Fruit fly (Drosophila melanogaster) whole organism, embryonic: ENCODE data around the gene retm.

Experiments
- Asciz ChIP-seq: fragments of 200-800 bp; sonication (Bioruptor generic); optimal IDR thresholded peaks from 2 replicates; lab custom pipeline; 2017; ENCODE audit warnings: missing biosample characterization, mild to moderate bottlenecking, missing genetic modification characterization, missing genetic modification reagents
- CG10267 ChIP-seq: fragments of 200-800 bp; sonication (Bioruptor generic); optimal IDR thresholded peaks from 2 replicates; lab custom pipeline; 2018; ENCODE audit warnings: missing biosample characterization, mild to moderate bottlenecking, missing genetic modification characterization, moderate library complexity
- CG12155 ChIP-seq: fragments of 200-800 bp; sonication (Bioruptor generic); optimal IDR thresholded peaks from 3 replicates; lab custom pipeline; 2016; ENCODE audit warnings: missing biosample characterization, missing genetic modification characterization
- CG12219 ChIP-seq: fragments of 200-800 bp; sonication (Bioruptor generic); optimal IDR thresholded peaks from 3 replicates; lab custom pipeline; 2018; ENCODE audit warnings: missing biosample characterization, mild to moderate bottlenecking, missing genetic modification characterization
- CG14860 ChIP-seq: fragments of 200-800 bp; sonication (Bioruptor generic); IDR thresholded peaks from 3 replicates; pipeline ENCODE4 v1.3.6; 2022; ENCODE audit warnings: missing biosample characterization, missing genetic modification characterization; ENCODE audit not compliant: partially characterized antibody
- CG15479 ChIP-seq: fragments of 200-800 bp; sonication (Bioruptor generic); optimal IDR thresholded peaks from 3 replicates; lab custom pipeline; 2019; ENCODE audit warnings: missing biosample characterization, mild to moderate bottlenecking, missing genetic modification characterization, moderate library complexity
- CG16813 ChIP-seq: fragments of 200-800 bp; sonication (Bioruptor generic); IDR thresholded peaks from 3 replicates; pipeline ENCODE4 v1.3.6; 2022; ENCODE audit warnings: missing biosample characterization, missing genetic modification characterization; ENCODE audit not compliant: partially characterized antibody
- CG17612 ChIP-seq: fragments of 200-800 bp; sonication (Bioruptor generic); IDR thresholded peaks from 2 replicates; pipeline ENCODE4 v1.3.6; 2022; ENCODE audit warnings: missing biosample characterization, missing genetic modification characterization
- CG18599 ChIP-seq: fragments of 200-800 bp; sonication (Bioruptor generic); optimal IDR thresholded peaks from 3 replicates; lab custom pipeline; 2017; ENCODE audit warnings: missing biosample characterization, missing genetic modification characterization, mild to moderate bottlenecking, moderate library complexity, missing genetic modification reagents
- CG2712 ChIP-seq: fragments of 200-800 bp; optimal IDR thresholded peaks from 3 replicates; lab custom pipeline; 2019; ENCODE audit warnings: missing biosample characterization, mild to moderate bottlenecking, missing genetic modification characterization, moderate library complexity
- CG32767 ChIP-seq: fragments of 200-800 bp; sonication (Bioruptor generic); IDR thresholded peaks from 2 replicates; pipeline ENCODE4 v1.3.6; 2022; ENCODE audit warnings: missing biosample characterization, missing genetic modification characterization
- CG34376 ChIP-seq: fragments of 200-800 bp; sonication (Bioruptor generic); optimal IDR thresholded peaks from 2 replicates; lab custom pipeline; 2018; ENCODE audit warnings: missing biosample characterization, mild to moderate bottlenecking, missing genetic modification characterization
- CG4617 ChIP-seq: fragments of 200-800 bp; sonication (Bioruptor generic); optimal IDR thresholded peaks from 3 replicates; lab custom pipeline; 2016; ENCODE audit warnings: missing biosample characterization, missing genetic modification characterization, borderline replicate concordance
- CG4707 ChIP-seq: fragments of 200-800 bp; sonication (Bioruptor generic); optimal IDR thresholded peaks from 2 replicates; lab custom pipeline; 2018; ENCODE audit warnings: missing biosample characterization, mild to moderate bottlenecking, missing genetic modification characterization, moderate library complexity
- CG7372 ChIP-seq: fragments of 200-800 bp; sonication (Bioruptor generic); IDR thresholded peaks from 2 replicates; pipeline ENCODE4 v1.3.6; 2022; ENCODE audit warnings: missing biosample characterization, missing genetic modification characterization
- CG7987 ChIP-seq: fragments of 200-800 bp; sonication (Bioruptor generic); optimal IDR thresholded peaks from 2 replicates; lab custom pipeline; 2018; ENCODE audit warnings: missing biosample characterization, mild to moderate bottlenecking, missing genetic modification characterization, moderate library complexity
- CG8388 ChIP-seq: fragments of 200-800 bp; sonication (Bioruptor generic); optimal IDR thresholded peaks from 2 replicates; lab custom pipeline; 2019; ENCODE audit warnings: missing biosample characterization, mild to moderate bottlenecking, missing genetic modification characterization, moderate library complexity
- D19B ChIP-seq: fragments of 200-800 bp; sonication (Bioruptor generic); optimal IDR thresholded peaks from 2 replicates; lab custom pipeline; 2017; ENCODE audit warnings: missing biosample characterization, mild to moderate bottlenecking, missing genetic modification characterization
- Dip2 ChIP-seq: fragments of 200-800 bp; sonication (Bioruptor generic); IDR thresholded peaks from 2 replicates; pipeline ENCODE4 v1.3.6; 2022; ENCODE audit warnings: missing biosample characterization, missing genetic modification characterization
- Eip74EF ChIP-seq, 2 experiments: fragments of 200-800 bp in 1 of 2; fragments of >200 bp in 1 of 2; sonication (Bioruptor generic) in 1 of 2; optimal IDR thresholded peaks; 2 replicates each; lab custom pipeline; 2017 to 2019; ENCODE audit warnings: missing biosample characterization in 2 of 2, missing genetic modification characterization in 2 of 2, mild to moderate bottlenecking in 1 of 2, moderate library complexity in 1 of 2
- Hr78 ChIP-seq, 2 experiments: fragments of 200-800 bp in 1 of 2; fragments of >200 bp in 1 of 2; sonication (Bioruptor generic) in 1 of 2; optimal IDR thresholded peaks; 2 replicates each; lab custom pipeline; 2017 to 2019; ENCODE audit warnings: missing biosample characterization in 2 of 2, missing genetic modification characterization in 2 of 2, mild to moderate bottlenecking in 1 of 2, moderate library complexity in 1 of 2
- Hsf ChIP-seq: fragments of 200-800 bp; sonication (Bioruptor generic); optimal IDR thresholded peaks from 3 replicates; lab custom pipeline; 2016; ENCODE audit warnings: missing biosample characterization, missing genetic modification characterization
- Med ChIP-seq: fragments of 200-800 bp; sonication (Bioruptor generic); peaks from one replicate; lab custom pipeline; 2016; ENCODE audit warnings: missing biosample characterization, missing genetic modification characterization, mild to moderate bottlenecking, inconsistent platforms, moderate library complexity
- Neu2 ChIP-seq: fragments of 200-800 bp; sonication (Bioruptor generic); optimal IDR thresholded peaks from 3 replicates; lab custom pipeline; 2016; ENCODE audit warnings: missing biosample characterization, missing genetic modification characterization, borderline replicate concordance
- Ravus ChIP-seq: fragments of 200-800 bp; sonication (Bioruptor generic); IDR thresholded peaks from 2 replicates; pipeline ENCODE4 v1.3.6; 2022; ENCODE audit warnings: missing biosample characterization, missing genetic modification characterization
- Usf ChIP-seq: fragments of 200-800 bp; sonication (Bioruptor generic); optimal IDR thresholded peaks from 2 replicates; lab custom pipeline; 2017; ENCODE audit warnings: missing genotype, missing biosample characterization, missing genetic modification characterization
- al ChIP-seq: fragments of 200-800 bp; sonication (Bioruptor generic); IDR thresholded peaks from 2 replicates; pipeline ENCODE4 v1.3.6; 2022; ENCODE audit warnings: missing biosample characterization, missing genetic modification characterization
- ara ChIP-seq: fragments of 200-800 bp; sonication (Bioruptor generic); IDR thresholded peaks from 2 replicates; pipeline ENCODE4 v1.3.6; 2022; ENCODE audit warnings: missing biosample characterization, missing genetic modification characterization
- az2 ChIP-seq: fragments of 200-800 bp; sonication (Bioruptor generic); optimal IDR thresholded peaks from 3 replicates; lab custom pipeline; 2016; ENCODE audit warnings: missing biosample characterization, missing genetic modification characterization
- bowl ChIP-seq: fragments of 200-800 bp; sonication (Bioruptor generic); IDR thresholded peaks from 2 replicates; pipeline ENCODE4 v1.3.6; 2022; ENCODE audit warnings: missing biosample characterization, missing genetic modification characterization
- br ChIP-seq: fragments of >200 bp; optimal IDR thresholded peaks from 2 replicates; lab custom pipeline; 2017
- corto ChIP-seq: fragments of 200-800 bp; sonication (Bioruptor generic); optimal IDR thresholded peaks from 2 replicates; lab custom pipeline; 2016; ENCODE audit warnings: missing biosample characterization, mild to moderate bottlenecking, missing genetic modification characterization, moderate library complexity
- crc ChIP-seq: fragments of 200-800 bp; sonication (Bioruptor generic); optimal IDR thresholded peaks from 2 replicates; lab custom pipeline; 2016; ENCODE audit warnings: missing biosample characterization, missing genetic modification characterization
- danr ChIP-seq: fragments of 200-800 bp; sonication (Bioruptor generic); IDR thresholded peaks from 2 replicates; pipeline ENCODE4 v1.3.6; 2022; ENCODE audit warnings: missing biosample characterization, missing genetic modification characterization
- exex ChIP-seq: fragments of 200-800 bp; sonication (Bioruptor generic); optimal IDR thresholded peaks from 4 replicates; lab custom pipeline; 2018; ENCODE audit warnings: missing biosample characterization, mild to moderate bottlenecking, missing genetic modification characterization, moderate library complexity
- grn ChIP-seq: fragments of 200-800 bp; sonication (Bioruptor generic); optimal IDR thresholded peaks from 3 replicates; lab custom pipeline; 2017; ENCODE audit warnings: missing biosample characterization, missing genetic modification characterization
- inv ChIP-seq: fragments of 200-800 bp; sonication (Bioruptor generic); IDR thresholded peaks from 2 replicates; pipeline ENCODE4 v1.3.6; 2022; ENCODE audit warnings: missing biosample characterization, missing genetic modification characterization; ENCODE audit not compliant: partially characterized antibody
- lab ChIP-seq: fragments of 200-800 bp; sonication (Bioruptor generic); optimal IDR thresholded peaks from 3 replicates; lab custom pipeline; 2017; ENCODE audit warnings: missing biosample characterization, missing genetic modification characterization, mild to moderate bottlenecking, moderate library complexity, missing genetic modification reagents
- lbe ChIP-seq: fragments of 200-800 bp; sonication (Bioruptor generic); optimal IDR thresholded peaks from 2 replicates; lab custom pipeline; 2016; ENCODE audit warnings: missing biosample characterization, mild to moderate bottlenecking, missing genetic modification characterization
- mld ChIP-seq: fragments of 200-800 bp; sonication (Bioruptor generic); IDR thresholded peaks from 3 replicates; pipeline ENCODE4 v1.3.6; 2022; ENCODE audit warnings: missing biosample characterization, missing genetic modification characterization; ENCODE audit not compliant: partially characterized antibody
- onecut ChIP-seq: fragments of 200-800 bp; sonication (Bioruptor generic); IDR thresholded peaks from 2 replicates; pipeline ENCODE4 v1.3.6; 2022; ENCODE audit warnings: missing biosample characterization, missing genetic modification characterization
- sug ChIP-seq: fragments of 200-800 bp; optimal IDR thresholded peaks from 2 replicates; lab custom pipeline; 2019; ENCODE audit warnings: missing biosample characterization, mild to moderate bottlenecking, missing genetic modification characterization, moderate library complexity
- tin ChIP-seq: fragments of 200-800 bp; sonication (Bioruptor generic); optimal IDR thresholded peaks from 3 replicates; lab custom pipeline; 2016; ENCODE audit warnings: missing biosample characterization, missing genetic modification characterization
- trem ChIP-seq: fragments of 200-800 bp; optimal IDR thresholded peaks from 3 replicates; lab custom pipeline; 2019; ENCODE audit warnings: missing biosample characterization, mild to moderate bottlenecking, missing genetic modification characterization, moderate library complexity
- vvl ChIP-seq: fragments of 200-800 bp; sonication (Bioruptor generic); IDR thresholded peaks from 2 replicates; pipeline ENCODE4 v1.3.6; 2022; ENCODE audit warnings: missing biosample characterization, missing genetic modification characterization
- wor ChIP-seq: fragments of 200-800 bp; sonication (Bioruptor generic); IDR thresholded peaks from 2 replicates; pipeline ENCODE4 v1.3.6; 2022; ENCODE audit warnings: missing biosample characterization, missing genetic modification characterization
- yki ChIP-seq: fragments of >200 bp; optimal IDR thresholded peaks from 3 replicates; lab custom pipeline; 2018
- zen2 ChIP-seq: fragments of 200-800 bp; sonication (Bioruptor generic); IDR thresholded peaks from 3 replicates; pipeline ENCODE4 v1.3.6; 2022; ENCODE audit warnings: missing biosample characterization, missing genetic modification characterization; ENCODE audit not compliant: partially characterized antibody

retm gene

DNA sequence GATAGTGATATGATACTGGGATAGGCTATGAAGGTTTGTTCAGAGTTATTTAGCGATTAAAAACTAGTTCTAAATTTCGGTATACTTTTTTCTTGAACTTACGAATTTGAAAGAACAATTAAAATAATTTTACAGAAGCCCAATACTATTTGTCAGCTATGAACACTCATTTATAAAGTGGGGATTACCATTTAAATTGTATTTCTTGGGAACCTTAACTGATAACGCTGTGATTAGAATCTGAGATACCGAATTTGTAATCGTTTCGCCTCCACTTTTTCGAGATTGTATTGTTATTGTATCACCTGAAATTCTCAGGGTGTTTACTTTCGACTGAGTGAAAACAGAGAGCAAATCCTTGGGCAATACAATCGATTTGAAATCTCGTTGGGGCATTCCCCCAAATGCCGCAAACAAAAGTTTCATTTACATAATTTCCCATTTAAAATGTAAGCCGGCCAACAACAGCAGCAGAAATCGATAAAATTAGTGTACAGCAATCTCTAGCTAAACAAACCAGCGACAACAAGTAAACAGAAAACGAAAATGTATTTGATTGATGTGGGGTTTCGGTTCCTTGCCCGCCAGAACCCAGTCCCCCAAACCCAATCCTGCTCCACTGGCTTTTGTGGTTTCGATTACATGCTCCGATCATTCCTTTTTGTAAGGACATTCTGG is 45.1 kb upstream of the retm start:
- TF ChIP-seq onecut (peak; percentile 76), CG32767 (peak; percentile 54; the same call in 1 of the 2 replicates), exex (tag; lab: Kevin White, UChicago) (peak; percentile 62), CG34376 (GFP tag; lab: Kevin White, UChicago) (peak; percentile 8), Med (GFP tag; lab: Kevin White, UChicago) (peak; percentile 17), lab (GFP tag; lab: Kevin White, UChicago) (peak; percentile 8), yki (lab: Kevin White, UChicago) (no peak), Asciz (GFP tag; lab: Kevin White, UChicago) (no peak), grn (GFP tag; lab: Kevin White, UChicago) (peak; percentile 75), Hr78 (GFP tag; optimal IDR thresholded peaks at IDR 0.05; lab: Kevin White, UChicago) (no peak), sug (tag; lab: Kevin White, UChicago) (peak; percentile 2)

DNA sequence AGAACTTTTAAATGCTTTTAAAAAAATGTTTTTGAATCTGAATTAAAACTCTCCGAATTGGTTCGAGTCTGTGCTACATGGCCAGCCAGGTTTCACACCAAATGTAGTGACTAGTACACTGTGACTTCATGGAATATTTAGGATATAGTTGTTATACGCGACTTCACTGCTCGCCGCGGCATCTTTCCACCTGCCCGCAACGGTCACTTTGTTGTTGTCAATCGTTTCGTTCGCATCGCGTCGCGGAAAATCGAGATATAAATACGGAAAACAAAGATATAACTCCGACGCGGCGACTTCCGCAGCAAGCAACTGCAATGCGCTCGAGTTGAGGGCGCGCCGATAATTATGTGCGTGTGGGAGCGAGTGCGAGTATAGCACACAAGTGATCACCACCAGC is 42.7 kb upstream of the retm start, which contains the start of gene CG31637:
CG31637 (plus strand) TSS at position 200 of the 400 bp plus-strand sequence.
- peak; percentile 16 for TF ChIP-seq tin (GFP tag; lab: Kevin White, UChicago)
- no peak for TF ChIP-seq danr
- TF ChIP-seq CG10267 (tag; lab: Kevin White, UChicago), result peak; percentile 49
- no peak for TF ChIP-seq Usf (GFP tag; lab: Kevin White, UChicago)
- TF ChIP-seq CG7987, result peak; percentile 12
- TF ChIP-seq D19B, result no peak
- TF ChIP-seq CG7372 (GFP tag; lab: Robert Waterston, UW), result no peak
- no peak for TF ChIP-seq br
- TF ChIP-seq inv, result no peak; the same call in 1 of the 2 replicates
- no peak for TF ChIP-seq CG14860 (GFP tag; lab: Robert Waterston, UW)
- peak; percentile 28 for TF ChIP-seq trem (tag; lab: Kevin White, UChicago)
- TF ChIP-seq CG2712 (tag; lab: Kevin White, UChicago), result peak; percentile 37
- no peak for TF ChIP-seq zen2
- TF ChIP-seq wor, result no peak
- TF ChIP-seq Ravus (GFP tag; lab: Robert Waterston, UW), result no peak
- TF ChIP-seq Hsf (GFP tag; lab: Kevin White, UChicago), result no peak
- no peak for TF ChIP-seq Dip2
- TF ChIP-seq CG4707 (GFP tag; lab: Kevin White, UChicago), result peak; percentile 34
- TF ChIP-seq lbe (GFP tag; lab: Kevin White, UChicago), result no peak
- peak; percentile 68 for TF ChIP-seq vvl (GFP tag; lab: Robert Waterston, UW)
- no peak for TF ChIP-seq az2
- TF ChIP-seq crc (GFP tag; lab: Kevin White, UChicago), result no peak
- TF ChIP-seq mld (GFP tag; lab: Robert Waterston, UW), result no peak
- peak; percentile 26 for TF ChIP-seq CG12155 (GFP tag; lab: Kevin White, UChicago)
- peak in 1 of 2 experiments; percentile 66 for TF ChIP-seq Eip74EF (GFP tag; optimal IDR thresholded peaks at IDR 0.05; lab: Kevin White, UChicago)
- TF ChIP-seq ara, result peak; percentile 45
- TF ChIP-seq CG8388 (GFP tag; lab: Kevin White, UChicago), result no peak
- no peak for TF ChIP-seq corto
- 0 out of 3 replicates have a peak, but pooled peaks have one; percentile 25 for TF ChIP-seq CG16813 (GFP tag; lab: Robert Waterston, UW)
- TF ChIP-seq bowl (GFP tag; lab: Robert Waterston, UW), result no peak
- TF ChIP-seq CG18599 (GFP tag; lab: Kevin White, UChicago), result peak; percentile 15
- TF ChIP-seq CG15479, result no peak
- TF ChIP-seq CG17612, result no peak
- TF ChIP-seq al (GFP tag; lab: Robert Waterston, UW), result no peak
- no peak for TF ChIP-seq CG12219
- peak; percentile 6 for TF ChIP-seq Neu2 (GFP tag; lab: Kevin White, UChicago)
- peak; percentile 50 for TF ChIP-seq CG4617 (GFP tag; lab: Kevin White, UChicago)
